Fruit fly (Drosophila melanogaster) whole organism, embryonic: Measurements from ENCODE around the gene eIF4E6.

ENCODE experiments used
- Atf6 ChIP-seq: fragments of 200-800 bp; sonication (Bioruptor generic); IDR thresholded peaks from 2 replicates; pipeline ENCODE4 v1.3.6; 2022; ENCODE audit warnings: missing biosample characterization, missing genetic modification characterization
- BtbVII ChIP-seq: fragments of 200-800 bp; sonication (Bioruptor generic); optimal IDR thresholded peaks from 3 replicates; lab custom pipeline; 2017; ENCODE audit warnings: missing biosample characterization, mild to moderate bottlenecking, missing genetic modification characterization
- CG10543 ChIP-seq: fragments of 200-800 bp; sonication (Bioruptor generic); optimal IDR thresholded peaks from 3 replicates; lab custom pipeline; 2017; ENCODE audit warnings: missing biosample characterization, mild to moderate bottlenecking, missing genetic modification characterization, moderate library complexity
- CG11093 ChIP-seq: fragments of 200-800 bp; sonication (Bioruptor generic); IDR thresholded peaks from 3 replicates; pipeline ENCODE4 v1.3.6; 2022; ENCODE audit warnings: missing biosample characterization, missing genetic modification characterization
- CG11695 ChIP-seq: fragments of 200-800 bp; sonication (Bioruptor generic); IDR thresholded peaks from 3 replicates; pipeline ENCODE4 v1.3.6; 2022; ENCODE audit warnings: missing biosample characterization, missing genetic modification characterization
- CG11723 ChIP-seq: fragments of 200-800 bp; sonication (Bioruptor generic); optimal IDR thresholded peaks from 2 replicates; lab custom pipeline; 2017; ENCODE audit warnings: missing biosample characterization, mild to moderate bottlenecking, missing genetic modification characterization
- CG12155 ChIP-seq: fragments of 200-800 bp; sonication (Bioruptor generic); optimal IDR thresholded peaks from 3 replicates; lab custom pipeline; 2016; ENCODE audit warnings: missing biosample characterization, missing genetic modification characterization
- CG12391 ChIP-seq: fragments of 200-800 bp; sonication (Bioruptor generic); optimal IDR thresholded peaks from 3 replicates; lab custom pipeline; 2018; ENCODE audit warnings: missing biosample characterization, mild to moderate bottlenecking, missing genetic modification characterization, moderate library complexity
- CG12769 ChIP-seq: fragments of 200-800 bp; sonication (Bioruptor generic); optimal IDR thresholded peaks from 2 replicates; lab custom pipeline; 2019; ENCODE audit warnings: missing biosample characterization, mild to moderate bottlenecking, missing genetic modification characterization, moderate library complexity
- CG14050 ChIP-seq: fragments of 200-800 bp; sonication (Bioruptor generic); IDR thresholded peaks from 3 replicates; pipeline ENCODE4 v1.3.6; 2022; ENCODE audit warnings: missing biosample characterization, missing genetic modification characterization
- CG14710 ChIP-seq: fragments of 200-800 bp; sonication (Bioruptor generic); optimal IDR thresholded peaks from 3 replicates; lab custom pipeline; 2019; ENCODE audit warnings: missing biosample characterization, mild to moderate bottlenecking, missing genetic modification characterization, moderate library complexity
- CG1529 ChIP-seq: fragments of 200-800 bp; sonication (Bioruptor generic); optimal IDR thresholded peaks from 3 replicates; lab custom pipeline; 2018; ENCODE audit warnings: missing biosample characterization, missing genetic modification characterization
- CG15514 ChIP-seq: fragments of 200-800 bp; sonication (Bioruptor generic); optimal IDR thresholded peaks from 3 replicates; lab custom pipeline; 2017; ENCODE audit warnings: missing biosample characterization, missing genetic modification characterization, mild to moderate bottlenecking, moderate library complexity, missing genetic modification reagents
- CG16863 ChIP-seq: fragments of 200-800 bp; sonication (Bioruptor generic); optimal IDR thresholded peaks from 3 replicates; lab custom pipeline; 2016; ENCODE audit warnings: missing biosample characterization, missing genetic modification characterization
- CG17328 ChIP-seq: fragments of 200-800 bp; sonication (Bioruptor generic); IDR thresholded peaks from 2 replicates; pipeline ENCODE4 v1.3.6; 2022; ENCODE audit warnings: missing biosample characterization, missing genetic modification characterization
- CG2129 ChIP-seq: fragments of 200-800 bp; sonication (Bioruptor generic); IDR thresholded peaks from 2 replicates; pipeline ENCODE4 v1.3.6; 2022; ENCODE audit warnings: missing biosample characterization, missing genetic modification characterization; ENCODE audit not compliant: partially characterized antibody
- CG2678 ChIP-seq: fragments of 200-800 bp; sonication (Bioruptor generic); optimal IDR thresholded peaks from 3 replicates; lab custom pipeline; 2019; ENCODE audit warnings: missing biosample characterization, mild to moderate bottlenecking, missing genetic modification characterization, moderate library complexity
- CG3065 ChIP-seq: fragments of 200-800 bp; sonication (Bioruptor generic); optimal IDR thresholded peaks from 2 replicates; lab custom pipeline; 2016; ENCODE audit warnings: missing biosample characterization, missing genetic modification characterization
- CG31388 ChIP-seq: fragments of 200-800 bp; sonication (Bioruptor generic); optimal IDR thresholded peaks from 2 replicates; lab custom pipeline; 2016; ENCODE audit warnings: missing biosample characterization, missing genetic modification characterization
- CG32772 ChIP-seq: fragments of 200-800 bp; sonication (Bioruptor generic); IDR thresholded peaks from 2 replicates; pipeline ENCODE4 v1.3.6; 2022; ENCODE audit warnings: missing biosample characterization, missing genetic modification characterization
- CG3407 ChIP-seq: fragments of 200-800 bp; sonication (Bioruptor generic); optimal IDR thresholded peaks from 2 replicates; lab custom pipeline; 2018; ENCODE audit warnings: missing biosample characterization, mild to moderate bottlenecking, missing genetic modification characterization
- CG3726 ChIP-seq: fragments of 200-800 bp; sonication (Bioruptor generic); IDR thresholded peaks from 3 replicates; pipeline ENCODE4, ENCODE4 v1.3.6; 2022; ENCODE audit warnings: missing biosample characterization, missing genetic modification characterization
- CG4707 ChIP-seq: fragments of 200-800 bp; sonication (Bioruptor generic); optimal IDR thresholded peaks from 2 replicates; lab custom pipeline; 2018; ENCODE audit warnings: missing biosample characterization, mild to moderate bottlenecking, missing genetic modification characterization, moderate library complexity
- CG6683 ChIP-seq: fragments of 200-800 bp; sonication (Bioruptor generic); optimal IDR thresholded peaks from 2 replicates; lab custom pipeline; 2017; ENCODE audit warnings: missing biosample characterization, mild to moderate bottlenecking, missing genetic modification characterization, missing genetic modification reagents
- CG6689 ChIP-seq: fragments of 200-800 bp; sonication (Bioruptor generic); IDR thresholded peaks from 2 replicates; pipeline ENCODE4 v1.3.6; 2022; ENCODE audit warnings: missing biosample characterization, missing genetic modification characterization
- CG7357 ChIP-seq: fragments of 200-800 bp; sonication (Bioruptor generic); IDR thresholded peaks from 3 replicates; pipeline ENCODE4 v1.3.6; 2022; ENCODE audit warnings: missing biosample characterization, missing genetic modification characterization
- CG7987 ChIP-seq: fragments of 200-800 bp; sonication (Bioruptor generic); optimal IDR thresholded peaks from 2 replicates; lab custom pipeline; 2018; ENCODE audit warnings: missing biosample characterization, mild to moderate bottlenecking, missing genetic modification characterization, moderate library complexity
- CG8924 ChIP-seq: fragments of 200-800 bp; optimal IDR thresholded peaks from 3 replicates; lab custom pipeline; 2019; ENCODE audit warnings: missing biosample characterization, mild to moderate bottlenecking, missing genetic modification characterization, moderate library complexity
- CG9437 ChIP-seq: fragments of 200-800 bp; sonication (Bioruptor generic); optimal IDR thresholded peaks from 2 replicates; lab custom pipeline; 2018; ENCODE audit warnings: missing biosample characterization, mild to moderate bottlenecking, missing genetic modification characterization
- CHES-1-like ChIP-seq: fragments of 200-800 bp; sonication (Bioruptor generic); optimal IDR thresholded peaks from 2 replicates; lab custom pipeline; 2016; ENCODE audit warnings: missing biosample characterization, missing genetic modification characterization
- Deaf1 ChIP-seq: fragments of 200-800 bp; optimal IDR thresholded peaks from 3 replicates; lab custom pipeline; 2019; ENCODE audit warnings: missing biosample characterization, mild to moderate bottlenecking, missing genetic modification characterization, moderate library complexity
- Neu2 ChIP-seq: fragments of 200-800 bp; sonication (Bioruptor generic); optimal IDR thresholded peaks from 3 replicates; lab custom pipeline; 2016; ENCODE audit warnings: missing biosample characterization, missing genetic modification characterization, borderline replicate concordance
- Nf-YA ChIP-seq: fragments of 200-800 bp; sonication (Bioruptor generic); IDR thresholded peaks from 2 replicates; pipeline ENCODE4 v1.3.6; 2022; ENCODE audit warnings: missing biosample characterization, missing genetic modification characterization
- Taf1 ChIP-seq: fragments of 200-800 bp; sonication (Bioruptor generic); IDR thresholded peaks from 2 replicates; pipeline ENCODE4 v1.3.6; 2022; ENCODE audit warnings: missing biosample characterization, missing genetic modification characterization
- ab ChIP-seq: fragments of 200-800 bp; sonication (Bioruptor generic); optimal IDR thresholded peaks from 2 replicates; lab custom pipeline; 2016; ENCODE audit warnings: missing biosample characterization, missing genetic modification characterization
- br ChIP-seq: fragments of >200 bp; optimal IDR thresholded peaks from 2 replicates; lab custom pipeline; 2017
- dpn ChIP-seq, 2 experiments: fragments of 200-800 bp; sonication (Bioruptor generic); optimal IDR thresholded peaks; 3 replicates each; lab custom pipeline; 2016; ENCODE audit warnings: missing biosample characterization in 2 of 2, missing genetic modification characterization in 2 of 2
- ftz-f1 ChIP-seq: fragments of 200-800 bp; sonication (Bioruptor generic); optimal IDR thresholded peaks from 2 replicates; lab custom pipeline; 2016; ENCODE audit warnings: missing biosample characterization, missing genetic modification characterization
- gfzf ChIP-seq: fragments of 200-800 bp; sonication (Bioruptor generic); optimal IDR thresholded peaks from 2 replicates; lab custom pipeline; 2016; ENCODE audit warnings: missing biosample characterization, mild to moderate bottlenecking, missing genetic modification characterization, moderate library complexity
- grn ChIP-seq: fragments of 200-800 bp; sonication (Bioruptor generic); optimal IDR thresholded peaks from 3 replicates; lab custom pipeline; 2017; ENCODE audit warnings: missing biosample characterization, missing genetic modification characterization
- gt ChIP-seq: fragments of 200-800 bp; sonication (Bioruptor generic); IDR thresholded peaks from 2 replicates; pipeline ENCODE4 v1.3.6; 2022; ENCODE audit warnings: missing biosample characterization, missing genetic modification characterization
- kah ChIP-seq: fragments of 200-800 bp; sonication (Bioruptor generic); optimal IDR thresholded peaks from 2 replicates; lab custom pipeline; 2018; ENCODE audit warnings: missing biosample characterization, mild to moderate bottlenecking, missing genetic modification characterization
- lbe ChIP-seq: fragments of 200-800 bp; sonication (Bioruptor generic); optimal IDR thresholded peaks from 2 replicates; lab custom pipeline; 2016; ENCODE audit warnings: missing biosample characterization, mild to moderate bottlenecking, missing genetic modification characterization
- lmd ChIP-seq: fragments of 200-800 bp; sonication (Bioruptor generic); IDR thresholded peaks from 2 replicates; pipeline ENCODE4 v1.3.6; 2022; ENCODE audit warnings: missing biosample characterization, missing genetic modification characterization
- nerfin-2 ChIP-seq: fragments of 200-800 bp; sonication (Bioruptor generic); IDR thresholded peaks from 2 replicates; pipeline ENCODE4 v1.3.6; 2022; ENCODE audit warnings: missing biosample characterization, missing genetic modification characterization; ENCODE audit not compliant: partially characterized antibody
- org-1 ChIP-seq: fragments of 200-800 bp; sonication (Bioruptor generic); optimal IDR thresholded peaks from 2 replicates; lab custom pipeline; 2017; ENCODE audit warnings: missing biosample characterization, missing genetic modification characterization
- rib ChIP-seq: fragments of 200-800 bp; sonication (Bioruptor generic); IDR thresholded peaks from 2 replicates; pipeline ENCODE4 v1.3.6; 2022; ENCODE audit warnings: missing biosample characterization, missing genetic modification characterization
- sd ChIP-seq: fragments of 200-800 bp; sonication (Bioruptor generic); optimal IDR thresholded peaks from 3 replicates; lab custom pipeline; 2018; ENCODE audit warnings: missing biosample characterization, mild to moderate bottlenecking, missing genetic modification characterization, moderate library complexity
- sens-2 ChIP-seq: fragments of 200-800 bp; sonication (Bioruptor generic); IDR thresholded peaks from 2 replicates; pipeline ENCODE4 v1.3.6; 2022; ENCODE audit warnings: missing biosample characterization, missing genetic modification characterization
- tap ChIP-seq: fragments of 200-800 bp; optimal IDR thresholded peaks from 3 replicates; lab custom pipeline; 2019; ENCODE audit warnings: missing biosample characterization, mild to moderate bottlenecking, missing genetic modification characterization, moderate library complexity
- trh ChIP-seq: fragments of 200-800 bp; sonication (Bioruptor generic); optimal IDR thresholded peaks from 2 replicates; lab custom pipeline; 2016; ENCODE audit warnings: missing biosample characterization, missing genetic modification characterization
- tup ChIP-seq: fragments of 200-800 bp; sonication (Bioruptor generic); optimal IDR thresholded peaks from 2 replicates; lab custom pipeline; 2016; ENCODE audit warnings: missing biosample characterization, mild to moderate bottlenecking, missing genetic modification characterization, moderate library complexity
- z ChIP-seq: fragments of 200-800 bp; sonication (Bioruptor generic); IDR thresholded peaks from 3 replicates; pipeline ENCODE4 v1.3.6; 2022; ENCODE audit warnings: missing biosample characterization, missing genetic modification characterization

The eIF4E6 gene

DNA sequence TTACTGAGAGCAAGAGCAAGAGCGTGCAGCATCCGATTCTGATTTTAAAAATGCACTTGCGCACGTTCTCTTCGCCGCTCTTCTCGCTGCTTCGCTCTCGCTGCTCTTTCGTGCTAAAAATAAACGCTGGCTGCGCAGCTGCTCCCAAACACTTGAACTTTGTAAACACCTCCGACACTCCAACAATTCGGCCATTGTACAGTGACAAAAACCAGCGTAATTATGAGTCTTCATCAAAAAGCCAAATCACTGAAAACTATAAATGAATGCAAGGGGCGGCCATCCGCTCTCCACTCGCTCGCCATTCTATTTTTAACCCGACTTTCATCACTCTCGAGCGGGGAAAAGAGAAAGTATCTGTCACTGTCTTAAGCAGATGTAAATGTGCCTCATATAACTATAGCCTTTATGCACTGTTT is 37.7 kb upstream of the eIF4E6 start (continued):
- TF ChIP-seq grn (no peak), z (GFP tag; lab: Robert Waterston, UW) (no peak), org-1 (GFP tag; lab: Kevin White, UChicago) (no peak), CG3065 (GFP tag; lab: Kevin White, UChicago) (no peak), CG2129 (GFP tag; lab: Robert Waterston, UW) (no peak), CG31388 (no peak), sd (tag; lab: Kevin White, UChicago) (no peak), sens-2 (no peak), CG12769 (tag; lab: Kevin White, UChicago) (peak; percentile 72), CG9437 (GFP tag; lab: Kevin White, UChicago) (no peak), dpn (GFP tag; optimal IDR thresholded peaks at IDR 0.05; lab: Kevin White, UChicago) (peak in 1 of 2 experiments; percentile 9), Taf1 (GFP tag; lab: Robert Waterston, UW) (no peak), Deaf1 (tag; lab: Kevin White, UChicago) (peak; percentile 29), CG12391 (tag; lab: Kevin White, UChicago) (peak; percentile 11), CG1529 (GFP tag; lab: Kevin White, UChicago) (no peak), CG17328 (GFP tag; lab: Robert Waterston, UW) (no peak), CG15514 (no peak), CG32772 (GFP tag; lab: Robert Waterston, UW) (no peak), CG4707 (GFP tag; lab: Kevin White, UChicago) (no peak), tap (tag; lab: Kevin White, UChicago) (no peak), br (lab: Kevin White, UChicago) (no peak), CG10543 (GFP tag; lab: Kevin White, UChicago) (no peak), CG3407 (GFP tag; lab: Kevin White, UChicago) (no peak), CG12155 (GFP tag; lab: Kevin White, UChicago) (peak; percentile 74), CG3726 (GFP tag; lab: Robert Waterston, UW) (no peak), Nf-YA (GFP tag; lab: Robert Waterston, UW) (no peak), trh (GFP tag; lab: Kevin White, UChicago) (no peak), CG11695 (GFP tag; lab: Robert Waterston, UW) (no peak), CG14710 (no peak), CG11093 (GFP tag; lab: Robert Waterston, UW) (no peak), tup (GFP tag; lab: Kevin White, UChicago) (no peak), Atf6 (no peak), CHES-1-like (GFP tag; lab: Kevin White, UChicago) (no peak), CG7987 (GFP tag; lab: Kevin White, UChicago) (no peak), nerfin-2 (GFP tag; lab: Robert Waterston, UW) (no peak), CG14050 (GFP tag; lab: Robert Waterston, UW) (no peak), CG6689 (GFP tag; lab: Robert Waterston, UW) (no peak), CG2678 (tag; lab: Kevin White, UChicago) (peak; percentile 8), lbe (GFP tag; lab: Kevin White, UChicago) (no peak), gt (no peak), CG7357 (GFP tag; lab: Robert Waterston, UW) (no peak), lmd (no peak), kah (GFP tag; lab: Kevin White, UChicago) (no peak), CG16863 (GFP tag; lab: Kevin White, UChicago) (no peak), BtbVII (GFP tag; lab: Kevin White, UChicago) (no peak), CG6683 (GFP tag; lab: Kevin White, UChicago) (no peak), gfzf (GFP tag; lab: Kevin White, UChicago) (no peak), Neu2 (GFP tag; lab: Kevin White, UChicago) (no peak), CG11723 (GFP tag; lab: Kevin White, UChicago) (no peak), ftz-f1 (GFP tag; lab: Kevin White, UChicago) (no peak), CG8924 (tag; lab: Kevin White, UChicago) (peak; percentile 7), rib (GFP tag; lab: Robert Waterston, UW) (no peak), ab (GFP tag; lab: Kevin White, UChicago) (no peak)
